Fruit fly (Drosophila melanogaster) Kc167 (cell line): ENCODE data around the gene ScsbetaA.

Source experiments
- Myc ChIP-seq: fragments of >200 bp; optimal IDR thresholded peaks from 2 replicates; lab custom pipeline; 2017; ENCODE audit warnings: missing external identifiers
- Sin3A ChIP-seq: fragments of >200 bp; optimal IDR thresholded peaks from 2 replicates; lab custom pipeline; 2018; ENCODE audit warnings: missing external identifiers
- psq ChIP-seq: fragments of >200 bp; optimal IDR thresholded peaks from 2 replicates; lab custom pipeline; 2017; ENCODE audit warnings: missing external identifiers

DNA sequence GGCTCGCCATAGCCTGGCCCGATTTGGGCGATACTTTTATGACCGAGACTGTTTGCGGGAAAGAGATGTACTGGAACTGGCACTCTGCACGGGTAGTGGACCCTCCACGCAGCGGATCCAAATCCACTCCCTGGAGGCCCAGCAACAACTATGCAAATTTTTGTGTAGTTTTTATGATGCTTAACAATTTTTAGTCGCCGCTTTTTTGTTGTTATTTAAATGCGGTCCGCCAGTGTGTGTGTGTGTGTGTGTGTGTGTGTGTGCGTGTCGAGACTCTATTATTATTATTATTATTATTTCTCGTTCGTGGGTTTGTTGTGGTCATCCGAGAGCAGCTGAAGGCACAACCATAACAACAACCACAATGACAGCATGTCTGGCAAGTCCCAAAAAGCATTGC is 20.6 kb downstream of the ScsbetaA start:
- TF ChIP-seq psq (lab: Kevin White, UChicago) = no peak
- no peak for TF ChIP-seq Myc
- no peak for TF ChIP-seq Sin3A (lab: Kevin White, UChicago)
